Worm (Caenorhabditis elegans) whole organism, L3 larva: Measurements from ENCODE around the gene T28C12.2.

Experiments
- ama-1 ChIP-seq: fragments of 150-350 bp; optimal IDR thresholded peaks from 2 replicates; lab custom pipeline; 2018
- ceh-16 ChIP-seq: sonication (generic microtip); optimal IDR thresholded peaks from 2 replicates; lab custom pipeline; 2017; ENCODE audit warnings: missing biosample characterization, missing genetic modification characterization
- daf-12 ChIP-seq: fragments of 150-350 bp; optimal IDR thresholded peaks from 2 replicates; lab custom pipeline; 2014; ENCODE audit warnings: missing biosample characterization, missing genetic modification reagents, missing genetic modification characterization
- fkh-10 ChIP-seq: sonication (generic microtip); optimal IDR thresholded peaks from 2 replicates; lab custom pipeline; 2017; ENCODE audit warnings: missing biosample characterization, missing genetic modification reagents, missing genetic modification characterization
- lin-15B ChIP-seq: fragments of 150-350 bp; optimal IDR thresholded peaks from 2 replicates; lab custom pipeline; 2014; ENCODE audit warnings: missing biosample characterization, missing genetic modification characterization
- lin-39 ChIP-seq: fragments of 150-350 bp; optimal IDR thresholded peaks from 2 replicates; lab custom pipeline; 2018; ENCODE audit warnings: missing biosample characterization, missing genetic modification reagents, missing genetic modification characterization
- nfya-1 ChIP-seq: sonication (generic microtip); optimal IDR thresholded peaks from 2 replicates; lab custom pipeline; 2017; ENCODE audit warnings: missing genetic modification characterization, mild to moderate bottlenecking, missing compliant biosample characterization, antibody characterized with exemption, moderate library complexity; ENCODE audit not compliant: insufficient read depth
- nhr-28 ChIP-seq: fragments of 150-350 bp; optimal IDR thresholded peaks from 2 replicates; lab custom pipeline; 2014; ENCODE audit warnings: missing biosample characterization, missing genetic modification characterization
- nhr-76 ChIP-seq: fragments of 150-350 bp; sonication (generic microtip); optimal IDR thresholded peaks from 5 replicates; lab custom pipeline; 2014; ENCODE audit warnings: missing biosample characterization, missing genetic modification characterization
- skn-1 ChIP-seq: fragments of 150-350 bp; optimal IDR thresholded peaks from 2 replicates; lab custom pipeline; 2014; ENCODE audit warnings: missing biosample characterization, missing genetic modification characterization
- snpc-4 ChIP-seq: fragments of 150-350 bp; optimal IDR thresholded peaks from 2 replicates; lab custom pipeline; 2014; ENCODE audit warnings: missing biosample characterization, missing genetic modification characterization
- tbx-2 ChIP-seq: sonication (generic microtip); optimal IDR thresholded peaks from 2 replicates; lab custom pipeline; 2016; ENCODE audit warnings: mild to moderate bottlenecking, missing genetic modification characterization, missing compliant biosample characterization
- unc-39 ChIP-seq: sonication (generic microtip); optimal IDR thresholded peaks from 4 replicates; lab custom pipeline; 2017; ENCODE audit warnings: missing biosample characterization, missing genetic modification characterization
- ztf-11 ChIP-seq: fragments of 150-350 bp; optimal IDR thresholded peaks from 2 replicates; lab custom pipeline; 2014; ENCODE audit warnings: missing biosample characterization, missing genetic modification characterization

DNA sequence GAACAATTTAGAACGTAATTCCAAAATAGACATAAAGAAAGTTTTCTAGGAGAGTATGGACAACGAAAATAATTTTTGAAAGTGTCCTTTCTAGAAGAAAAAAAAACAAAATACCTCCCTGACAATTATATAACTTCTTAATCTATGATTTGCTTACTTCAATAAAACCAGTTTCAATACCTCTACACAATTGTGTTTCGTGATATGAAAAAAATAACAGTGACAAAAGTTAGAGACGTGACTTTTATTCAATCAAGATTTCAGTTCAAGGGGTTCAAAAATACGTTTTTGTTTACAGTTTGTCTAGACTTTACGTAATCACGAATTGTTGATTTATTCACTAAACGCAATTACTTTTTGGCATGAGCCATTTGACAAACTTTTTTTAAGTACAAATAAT lies 7.7 kb upstream of the T28C12.2 start:
- TF ChIP-seq ama-1 (lab: Kevin White, UChicago) (no peak), unc-39 (tag; lab: Kevin White, UChicago) (no peak), nfya-1 (tag; lab: Kevin White, UChicago) (no peak), lin-39 (no peak), nhr-76 (tag; lab: Kevin White, UChicago) (no peak), lin-15B (tag; lab: Kevin White, UChicago) (no peak), tbx-2 (no peak), ztf-11 (tag; lab: Kevin White, UChicago) (no peak), fkh-10 (GFP tag; lab: Kevin White, UChicago) (no peak), ceh-16 (tag; lab: Kevin White, UChicago) (no peak), snpc-4 (tag; lab: Kevin White, UChicago) (no peak), nhr-28 (tag; lab: Kevin White, UChicago) (no peak), daf-12 (tag; lab: Kevin White, UChicago) (no peak), skn-1 (tag; lab: Kevin White, UChicago) (no peak)
